Worm (Caenorhabditis elegans) whole organism, L4/young adult: Measurements from ENCODE around the gene srd-29.

Source experiments
- W03F9.2 ChIP-seq: fragments of 150-350 bp; optimal IDR thresholded peaks from 2 replicates; lab custom pipeline; 2014; ENCODE audit warnings: missing biosample characterization, missing genetic modification characterization
- dao-5 ChIP-seq: sonication (generic microtip); optimal IDR thresholded peaks from 2 replicates; lab custom pipeline; 2016; ENCODE audit warnings: missing genotype, missing genetic modification characterization, moderate library complexity, missing compliant biosample characterization
- him-1 ChIP-seq: sonication (generic microtip); optimal IDR thresholded peaks from 2 replicates; lab custom pipeline; 2016; ENCODE audit warnings: missing genotype, missing genetic modification reagents, missing genetic modification characterization, missing compliant biosample characterization

ce11 chrV:7609698-7610420 is 25.7 kb upstream of the srd-29 start, which contains the start of the genes folt-3 and clec-214:
- no peak for TF ChIP-seq W03F9.2
- TF ChIP-seq him-1 (tag; lab: Kevin White, UChicago): no peak
- no peak for TF ChIP-seq dao-5 (tag; lab: Kevin White, UChicago)
